Worm (Caenorhabditis elegans): ENCODE measurements around the gene rpb-6.

DNA sequence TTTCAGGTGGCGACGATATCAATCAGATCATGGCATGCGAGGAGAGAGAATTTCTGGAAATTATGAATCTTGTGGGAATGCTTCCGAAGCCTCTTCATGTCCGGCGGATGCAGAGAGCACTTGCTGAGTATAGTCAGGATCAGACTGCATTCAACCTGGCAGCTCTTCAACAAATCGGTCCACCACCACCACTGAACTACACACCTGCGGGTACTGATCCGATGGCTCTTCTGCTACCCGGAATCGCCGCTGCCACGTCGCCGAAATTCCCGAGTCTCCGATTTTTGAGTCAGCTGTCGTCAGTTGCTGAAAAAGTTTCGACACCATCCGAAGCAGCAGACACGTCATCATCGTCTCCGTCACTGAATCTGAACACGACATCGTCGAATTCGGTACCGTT lies 48.3 kb upstream of the rpb-6 start:
- TF ChIP-seq unc-62 (GFP tag; optimal IDR thresholded peaks at IDR 0.05) (no peak), aptf-2 (GFP tag; conservative IDR thresholded peaks at IDR 0.05) (no peak), nfya-1 (tag; optimal IDR thresholded peaks at IDR 0.05; ENCODE audit: borderline replicate concordance, insufficient read depth) (no peak)

All from whole organism, young adult.